Fruit fly (Drosophila melanogaster): Measurements from ENCODE around the gene Ccdc85.

The Ccdc85 gene

dm6 chr2L:3058772-3059623 lies 59.9 kb downstream of the Ccdc85 start (continued):
- TF ChIP-seq Hsf (GFP tag; optimal IDR thresholded peaks at IDR 0.05), result peak; percentile 1
- 0 out of 2 replicates have a peak, but pooled peaks have one; percentile 35 for TF ChIP-seq CG13287 (GFP tag; IDR thresholded peaks at IDR 0.05; ENCODE audit: partially characterized antibody)
- TF ChIP-seq ash1 (GFP tag; optimal IDR thresholded peaks at IDR 0.05), result no peak
- TF ChIP-seq ttk (GFP tag; IDR thresholded peaks at IDR 0.05), result no peak
- TF ChIP-seq H2.0 (GFP tag; IDR thresholded peaks at IDR 0.05), result 0 out of 2 replicates have a peak, but pooled peaks have one; percentile 5
- TF ChIP-seq p53 (GFP tag; optimal IDR thresholded peaks at IDR 0.05), result no peak
- TF ChIP-seq CG30403 (GFP tag; optimal IDR thresholded peaks at IDR 0.05), result peak; percentile 56
- peak; percentile 8 for TF ChIP-seq CG8944 (GFP tag; optimal IDR thresholded peaks at IDR 0.05)
- no peak for TF ChIP-seq Doc3 (GFP tag; IDR thresholded peaks at IDR 0.05; ENCODE audit: partially characterized antibody)
- peak; percentile 14 for TF ChIP-seq HmgZ (tag; optimal IDR thresholded peaks at IDR 0.05)
- TF ChIP-seq Camta (GFP tag; optimal IDR thresholded peaks at IDR 0.05), result peak; percentile 22
- no peak for TF ChIP-seq Optix (GFP tag; IDR thresholded peaks at IDR 0.05)
- peak; percentile 34; the same call in 1 of the 2 replicates for TF ChIP-seq CG17328 (GFP tag; IDR thresholded peaks at IDR 0.05)
- TF ChIP-seq CG2120 (GFP tag; optimal IDR thresholded peaks at IDR 0.05), result peak; percentile 85
- TF ChIP-seq maf-S (GFP tag; optimal IDR thresholded peaks at IDR 0.05), result peak; percentile 29
- TF ChIP-seq Blimp-1 (GFP tag; optimal IDR thresholded peaks at IDR 0.05), result no peak
- peak; percentile 46; the same call in 2 of the 3 replicates for TF ChIP-seq Aef1 (GFP tag; IDR thresholded peaks at IDR 0.05)
- peak; percentile 28 for TF ChIP-seq CG13775 (GFP tag; optimal IDR thresholded peaks at IDR 0.05)
- peak; percentile 15 for TF ChIP-seq luna (GFP tag; optimal IDR thresholded peaks at IDR 0.05)
- TF ChIP-seq HLH3B (GFP tag; IDR thresholded peaks at IDR 0.05), result 0 out of 2 replicates have a peak, but pooled peaks have one; percentile 28
- no peak for TF ChIP-seq bbx (GFP tag; IDR thresholded peaks at IDR 0.05; ENCODE audit: partially characterized antibody)
- peak; percentile 7; the same call in 1 of the 2 replicates for TF ChIP-seq MBD-R2 (GFP tag; IDR thresholded peaks at IDR 0.05)
- TF ChIP-seq lilli (GFP tag; optimal IDR thresholded peaks at IDR 0.05), result peak; percentile 64
- TF ChIP-seq CG9437 (GFP tag; optimal IDR thresholded peaks at IDR 0.05), result peak; percentile 17
- no peak for TF ChIP-seq emc (GFP tag; optimal IDR thresholded peaks at IDR 0.05)
- TF ChIP-seq Drgx (GFP tag; IDR thresholded peaks at IDR 0.05), result 0 out of 2 replicates have a peak, but pooled peaks have one; percentile 40
- no peak for TF ChIP-seq Sin3A (optimal IDR thresholded peaks at IDR 0.05)
- peak; percentile 58 for TF ChIP-seq al (GFP tag; IDR thresholded peaks at IDR 0.05)
- peak; percentile 87 for TF ChIP-seq Med (GFP tag)
- TF ChIP-seq Dp (GFP tag; optimal IDR thresholded peaks at IDR 0.05), result peak; percentile 21
- TF ChIP-seq ind (GFP tag; optimal IDR thresholded peaks at IDR 0.05), result peak; percentile 5
- TF ChIP-seq sens (GFP tag), result peak; percentile 15
- no peak for TF ChIP-seq HLH4C (GFP tag; IDR thresholded peaks at IDR 0.05; ENCODE audit: partially characterized antibody)
- TF ChIP-seq rib (GFP tag; IDR thresholded peaks at IDR 0.05), result peak; percentile 16; the same call in 1 of the 2 replicates
- peak; percentile 20; the same call in 1 of the 4 replicates for TF ChIP-seq Gug (GFP tag; IDR thresholded peaks at IDR 0.05)
- TF ChIP-seq zfh1 (GFP tag; IDR thresholded peaks at IDR 0.05), result peak; percentile 44; the same call in 1 of the 3 replicates
- TF ChIP-seq CG12299 (tag; optimal IDR thresholded peaks at IDR 0.05), result no peak
- no peak for TF ChIP-seq HmgD (GFP tag; optimal IDR thresholded peaks at IDR 0.05)

- peak; percentile 94 for TF ChIP-seq hkb (optimal IDR thresholded peaks at IDR 0.05)
- no peak for TF ChIP-seq hkb (GFP tag; IDR thresholded peaks at IDR 0.05)
- TF ChIP-seq Ets65A (GFP tag), result peak; percentile 44
- no peak for TF ChIP-seq vvl (GFP tag; IDR thresholded peaks at IDR 0.05)
- TF ChIP-seq CG32532 (GFP tag; IDR thresholded peaks at IDR 0.05), result 0 out of 2 replicates have a peak, but pooled peaks have one; percentile 10
- TF ChIP-seq CG11456 (GFP tag; IDR thresholded peaks at IDR 0.05), result 0 out of 3 replicates have a peak, but pooled peaks have one; percentile 22
- no peak for TF ChIP-seq ara (GFP tag; IDR thresholded peaks at IDR 0.05)
- 0 out of 3 replicates have a peak, but pooled peaks have one; percentile 1 for TF ChIP-seq row (GFP tag; IDR thresholded peaks at IDR 0.05)
Measured at dm6 chr2L:3059624-3059919, 60.5 kb downstream of the Ccdc85 start.

All from whole organism, embryonic.